Worm (Caenorhabditis elegans) whole organism, dauer: ENCODE data around the gene F22B5.10.

Source experiments
- unc-62 ChIP-seq: sonication (generic microtip); optimal IDR thresholded peaks from 2 replicates; lab custom pipeline; 2017; ENCODE audit warnings: missing biosample characterization, missing genetic modification reagents, missing genetic modification characterization

Gene F22B5.10

DNA sequence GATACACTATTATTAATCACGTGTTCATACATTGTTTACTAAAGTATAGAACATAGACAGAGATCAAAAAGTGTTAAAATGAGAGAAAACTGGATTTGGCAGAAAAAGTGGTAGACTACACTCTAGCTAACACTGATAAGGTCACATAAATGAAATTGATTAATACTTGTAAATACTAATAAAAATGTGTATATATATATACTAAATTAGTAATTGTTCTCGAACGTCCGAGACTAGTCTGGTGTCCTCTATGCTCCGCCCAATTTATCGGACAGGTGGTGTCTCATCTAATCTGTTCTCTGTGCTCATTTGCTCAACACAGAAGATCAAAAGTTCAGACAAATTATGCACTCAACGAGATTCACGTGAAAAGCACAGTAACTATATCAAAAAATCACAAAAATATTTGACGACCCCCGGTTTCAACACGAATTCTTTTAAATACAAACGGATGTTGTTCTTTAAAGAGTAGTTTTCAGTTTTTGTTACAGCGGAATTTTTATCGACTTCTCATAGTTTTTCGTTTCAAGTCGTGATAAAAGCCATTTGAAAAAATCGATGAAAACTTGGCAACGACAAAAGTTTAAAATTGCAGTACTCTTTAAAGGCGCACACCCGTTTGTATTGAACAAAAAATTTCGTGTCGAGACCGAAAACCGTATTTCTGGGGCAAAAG is 14.2 kb downstream of the F22B5.10 start:
- TF ChIP-seq unc-62 (GFP tag; lab: Kevin White, UChicago), result no peak

ce11 chrII:8481731-8482253 is 14.8 kb downstream of the F22B5.10 start, which contains the start of gene M05D6.5:
Gene M05D6.5 (minus strand): TSS chrII:8482203.
- TF ChIP-seq unc-62 (GFP tag; lab: Kevin White, UChicago), result no peak

DNA sequence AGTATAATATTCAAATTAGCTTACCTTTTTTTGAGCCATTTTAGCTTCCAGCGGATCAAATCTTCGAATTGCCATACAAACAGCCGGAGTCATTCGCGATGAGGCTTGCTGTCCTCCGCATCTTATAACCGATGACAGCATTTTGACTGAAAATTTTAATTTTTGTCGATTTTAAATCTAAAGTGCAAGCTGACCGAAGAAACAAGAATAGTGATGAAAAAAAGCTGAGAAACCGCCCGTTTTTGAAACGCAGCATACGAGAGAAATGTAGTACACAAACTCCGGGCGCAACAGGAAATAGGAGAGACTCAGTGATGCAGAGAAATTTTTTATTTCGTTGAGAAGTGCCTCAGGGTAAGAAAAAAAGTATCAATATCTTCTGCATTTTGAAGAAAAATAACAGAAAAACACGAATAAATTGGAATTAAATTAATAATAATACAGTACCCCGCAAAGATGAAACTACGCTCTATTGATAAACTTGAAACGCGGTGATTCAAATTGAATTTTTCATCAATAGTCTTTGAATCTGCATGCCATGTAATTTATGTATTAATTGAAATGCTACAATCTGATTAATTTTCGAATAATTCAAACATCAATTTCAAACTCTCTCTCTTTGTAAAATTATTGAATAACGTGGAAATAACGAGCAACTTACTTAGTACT is 16.3 kb downstream of the F22B5.10 start:
- TF ChIP-seq unc-62 (GFP tag; lab: Kevin White, UChicago), result no peak

DNA sequence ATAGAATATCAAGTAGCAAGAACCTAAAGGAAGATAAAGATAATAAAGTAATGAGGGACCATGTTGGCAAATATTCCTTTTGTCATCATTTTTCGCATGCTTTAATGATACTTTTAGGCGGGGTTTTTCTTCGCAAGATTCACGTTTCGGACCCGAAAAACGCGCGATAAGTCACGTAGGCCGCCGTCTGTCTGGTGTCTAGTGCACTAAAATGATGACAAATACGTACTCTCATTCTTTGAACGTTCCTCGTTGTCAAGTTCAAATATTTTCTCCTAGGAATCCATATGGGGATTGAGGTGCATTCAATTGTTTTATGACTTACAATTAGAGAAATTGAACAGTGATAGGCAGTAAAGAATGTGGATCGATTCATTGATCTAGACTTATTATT is 16.8 kb downstream of the F22B5.10 start, which contains the start of gene taap-1:
Gene taap-1 (minus strand): TSS at position 79 of the 394 bp plus-strand sequence.
- no peak for TF ChIP-seq unc-62 (GFP tag; lab: Kevin White, UChicago)

ce11 chrII:8484546-8484945 is 17.6 kb downstream of the F22B5.10 start:
- no peak for TF ChIP-seq unc-62 (GFP tag; lab: Kevin White, UChicago)

DNA sequence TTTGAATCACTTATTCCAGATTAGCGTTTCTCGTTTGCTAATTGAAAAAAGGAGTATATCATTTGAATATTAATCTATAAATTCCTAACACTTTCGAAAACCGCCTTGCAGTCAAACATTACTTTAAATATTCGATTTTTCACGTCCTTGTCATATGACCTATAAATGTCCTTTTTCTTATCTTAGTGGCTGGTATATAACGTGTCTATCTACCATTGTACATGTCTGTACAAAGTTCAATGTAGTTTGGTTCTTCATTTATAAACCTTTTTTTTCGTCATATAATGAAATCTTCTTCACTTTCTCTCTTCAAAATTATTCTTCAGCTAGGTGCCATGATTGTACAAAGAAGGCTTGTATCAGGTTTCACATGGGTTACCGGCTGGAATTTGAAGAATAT is 18.6 kb downstream of the F22B5.10 start, which contains the start of gene gbh-2:
Gene gbh-2 (plus strand): TSS at position 277 of the 400 bp plus-strand sequence.
- TF ChIP-seq unc-62 (GFP tag; lab: Kevin White, UChicago), result no peak

DNA sequence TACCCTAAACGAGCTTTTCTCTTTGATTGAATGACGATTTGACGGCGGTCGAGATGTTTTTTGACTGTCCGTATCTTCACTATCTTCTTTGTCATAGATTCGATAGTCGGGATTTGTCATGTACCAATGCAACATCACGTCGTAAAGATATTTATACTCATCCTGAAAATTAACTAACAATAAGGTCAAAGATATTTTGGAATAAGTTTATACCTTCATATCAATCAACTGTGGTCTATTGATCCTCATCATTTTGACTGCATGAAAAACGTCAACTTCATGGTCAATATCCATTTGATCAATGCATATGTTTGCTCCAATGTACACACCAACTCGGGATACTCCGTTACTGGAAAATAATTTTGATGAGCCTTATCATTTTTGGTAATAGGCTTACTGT is 21.1 kb downstream of the F22B5.10 start:
- no peak for TF ChIP-seq unc-62 (GFP tag; lab: Kevin White, UChicago)

ce11 chrII:8494228-8494717 is 27.3 kb downstream of the F22B5.10 start, which contains the start of gene M05D6.9:
Gene M05D6.9 (plus strand): TSS chrII:8494278.
- no peak for TF ChIP-seq unc-62 (GFP tag; lab: Kevin White, UChicago)

- no peak for TF ChIP-seq unc-62 (GFP tag; lab: Kevin White, UChicago)
These were observed 29.2 kb downstream of the F22B5.10 start for ce11 chrII:8496184-8496583.

DNA sequence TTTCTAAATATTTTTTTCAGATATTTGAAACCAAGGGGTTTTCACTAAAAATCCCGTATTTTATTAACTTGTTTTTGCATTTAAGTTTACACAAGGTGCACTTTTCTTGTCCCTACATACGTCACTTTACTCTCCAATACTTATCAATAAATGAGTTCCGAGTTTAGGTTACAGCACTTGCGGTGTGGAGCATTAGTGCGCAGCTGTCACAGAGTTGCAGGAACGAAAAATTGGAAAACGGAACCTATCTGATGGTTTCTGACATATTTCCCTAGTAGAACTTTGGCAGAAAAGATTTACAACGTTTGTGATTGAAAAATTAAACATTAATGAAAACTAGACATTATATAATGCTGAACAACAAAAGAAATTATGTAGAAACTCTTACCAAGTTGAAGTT is 31.2 kb downstream of the F22B5.10 start:
- no peak for TF ChIP-seq unc-62 (GFP tag; lab: Kevin White, UChicago)

DNA sequence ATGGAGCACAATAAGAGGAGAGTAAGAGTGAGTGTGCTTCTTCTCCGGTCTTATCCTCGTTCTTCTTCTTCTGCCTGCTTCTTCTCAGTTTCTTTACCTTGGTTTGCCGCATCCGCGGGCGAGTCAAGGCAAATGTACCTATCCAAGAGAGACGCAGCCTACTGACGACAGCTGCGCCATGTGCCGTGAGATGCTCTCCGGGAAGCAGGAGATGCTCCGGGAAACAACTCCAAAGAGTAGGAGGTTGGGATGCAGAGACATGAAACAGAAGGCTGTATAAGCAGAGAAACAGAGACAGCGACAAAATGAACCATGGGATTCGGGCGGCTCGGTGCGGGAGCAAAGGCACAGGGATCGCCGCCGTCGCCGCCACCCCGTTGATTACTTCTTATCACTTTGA is 32.0 kb downstream of the F22B5.10 start:
- TF ChIP-seq unc-62 (GFP tag; lab: Kevin White, UChicago), result no peak

DNA sequence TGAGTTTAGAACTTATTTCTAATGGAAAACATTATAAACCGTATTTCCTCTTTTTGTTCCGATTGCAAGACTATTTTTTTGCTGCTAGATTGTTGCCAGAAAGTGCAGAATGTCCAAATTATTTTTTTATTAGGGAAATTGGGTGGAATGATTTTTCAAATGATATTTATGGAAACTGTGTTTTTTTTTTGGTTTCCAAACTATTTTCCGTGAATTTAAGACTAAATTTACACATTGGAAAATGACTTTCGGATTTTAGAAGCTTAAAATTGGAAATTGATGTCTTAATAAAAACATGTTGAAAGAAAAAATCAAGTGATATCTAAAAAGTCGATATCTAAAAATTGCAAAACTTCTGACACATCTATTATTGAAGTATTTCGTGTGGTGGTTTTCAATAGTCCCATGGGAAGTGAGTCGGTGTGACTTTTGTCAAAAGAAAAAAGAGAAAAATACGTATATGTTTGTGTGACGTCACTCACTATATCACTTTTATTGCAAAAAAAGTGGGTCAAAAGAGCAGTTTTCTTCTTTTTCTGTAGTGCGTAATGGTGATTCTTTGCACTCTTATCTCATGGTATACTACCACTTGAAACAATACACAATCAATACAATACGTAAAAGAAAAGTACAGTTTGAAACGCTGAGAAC is 37.2 kb downstream of the F22B5.10 start:
- no peak for TF ChIP-seq unc-62 (GFP tag; lab: Kevin White, UChicago)

DNA sequence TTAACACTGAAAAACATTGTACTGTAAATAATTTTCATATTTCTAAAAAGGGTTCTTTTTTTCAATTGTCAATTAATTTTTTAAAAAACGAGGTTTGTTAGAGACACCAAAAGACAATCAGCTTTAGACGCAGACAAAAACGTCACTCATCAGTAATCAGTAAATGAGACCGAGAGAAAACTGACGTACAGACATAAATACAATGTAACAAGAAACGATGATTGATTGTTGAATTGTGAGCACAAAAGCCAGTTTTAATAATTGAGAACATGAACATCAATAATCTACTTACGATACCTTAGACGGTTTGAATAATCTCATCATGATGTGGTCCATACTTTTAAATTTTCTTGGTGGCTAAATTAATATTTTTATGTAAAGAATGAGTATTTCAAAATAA is 39.8 kb downstream of the F22B5.10 start:
- TF ChIP-seq unc-62 (GFP tag; lab: Kevin White, UChicago), result no peak

DNA sequence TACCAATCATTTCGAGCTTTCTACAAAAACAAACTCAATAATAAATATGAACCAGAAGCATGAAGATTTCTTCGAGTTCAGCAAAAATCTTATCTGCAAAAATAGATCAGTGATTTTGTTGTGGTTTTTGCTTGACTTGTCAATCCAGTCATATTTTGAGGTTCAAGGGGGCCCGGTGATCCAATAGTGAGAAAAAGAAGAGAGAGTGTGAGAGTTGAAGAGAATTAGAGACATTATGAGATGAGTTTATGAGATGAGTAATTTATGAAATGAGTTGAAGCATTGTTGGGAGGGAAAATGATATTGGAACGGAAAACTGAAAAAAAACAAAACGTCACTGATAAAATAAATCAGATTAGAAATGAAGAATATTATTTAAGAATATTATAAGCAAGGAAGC is 42.0 kb downstream of the F22B5.10 start, which contains the start of gene T13H5.1:
Gene T13H5.1 (minus strand): TSS at position 101 of the 400 bp plus-strand sequence.
- no peak for TF ChIP-seq unc-62 (GFP tag; lab: Kevin White, UChicago)

ce11 chrII:8514729-8515128 is 47.8 kb downstream of the F22B5.10 start, which contains the start of gene ctg-2:
Gene ctg-2 (plus strand): TSS chrII:8515054.
- no peak for TF ChIP-seq unc-62 (GFP tag; lab: Kevin White, UChicago)

- no peak for TF ChIP-seq unc-62 (GFP tag; lab: Kevin White, UChicago)
These were observed 48.5 kb downstream of the F22B5.10 start for ce11 chrII:8515521-8515920.
